Worm (Caenorhabditis elegans) whole organism, L4/young adult: ENCODE measurements around the gene srbc-17.

ENCODE experiments used
- W03F9.2 ChIP-seq: fragments of 150-350 bp; optimal IDR thresholded peaks from 2 replicates; lab custom pipeline; 2014; ENCODE audit warnings: missing biosample characterization, missing genetic modification characterization
- dao-5 ChIP-seq: sonication (generic microtip); optimal IDR thresholded peaks from 2 replicates; lab custom pipeline; 2016; ENCODE audit warnings: missing genotype, missing genetic modification characterization, moderate library complexity, missing compliant biosample characterization
- him-1 ChIP-seq: sonication (generic microtip); optimal IDR thresholded peaks from 2 replicates; lab custom pipeline; 2016; ENCODE audit warnings: missing genotype, missing genetic modification reagents, missing genetic modification characterization, missing compliant biosample characterization

DNA sequence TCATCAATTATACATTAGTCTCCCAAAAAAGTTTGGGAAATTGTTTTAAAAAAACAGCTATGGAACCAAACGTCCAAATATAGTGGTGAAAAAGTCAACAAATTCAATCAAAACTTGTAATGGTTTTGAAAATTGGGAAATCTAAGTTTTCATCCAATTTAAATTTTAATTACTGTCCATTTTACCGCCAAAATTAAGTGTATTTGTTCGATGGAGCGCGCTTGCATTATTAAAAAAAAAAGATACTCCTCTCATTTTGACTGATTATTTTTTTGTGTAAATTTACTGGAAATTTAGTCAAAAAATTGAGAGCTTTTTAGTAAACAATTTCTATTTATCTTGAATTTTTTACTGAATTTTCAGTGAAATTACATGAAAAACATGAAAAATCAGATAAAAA is 3.0 kb upstream of the srbc-17 start:
- TF ChIP-seq him-1, result no peak
- no peak for TF ChIP-seq dao-5
- no peak for TF ChIP-seq W03F9.2
